Worm (Caenorhabditis elegans) whole organism, mixed stage, embryonic: ENCODE results near the gene msp-142.

Experiments used
- M03D4.4 ChIP-seq: sonication (generic microtip); optimal IDR thresholded peaks from 2 replicates; lab custom pipeline; 2017; ENCODE audit warnings: mild to moderate bottlenecking, missing genetic modification characterization, missing compliant biosample characterization
- bed-3 ChIP-seq: fragments of 200-800 bp; sonication (Bioruptor generic); optimal IDR thresholded peaks from 3 replicates; lab custom pipeline; 2018; ENCODE audit warnings: mild to moderate bottlenecking, missing genetic modification characterization, moderate library complexity, missing compliant biosample characterization
- blmp-1 ChIP-seq: fragments of 150-350 bp; optimal IDR thresholded peaks from 2 replicates; lab custom pipeline; 2014; ENCODE audit warnings: missing biosample characterization, missing genetic modification characterization
- ceh-39 ChIP-seq: fragments of 150-350 bp; optimal IDR thresholded peaks from 2 replicates; lab custom pipeline; 2014; ENCODE audit warnings: missing biosample characterization, missing genetic modification characterization
- ceh-43 ChIP-seq: fragments of 200-800 bp; sonication (Bioruptor generic); optimal IDR thresholded peaks from 2 replicates; lab custom pipeline; 2018; ENCODE audit warnings: mild to moderate bottlenecking, missing genetic modification characterization, moderate library complexity, missing compliant biosample characterization
- ceh-83 ChIP-seq: fragments of 200-800 bp; sonication (Bioruptor generic); optimal IDR thresholded peaks from 2 replicates; lab custom pipeline; 2018; ENCODE audit warnings: mild to moderate bottlenecking, missing genetic modification characterization, missing compliant biosample characterization
- ces-1 ChIP-seq: fragments of 150-350 bp; optimal IDR thresholded peaks from 2 replicates; lab custom pipeline; 2014; ENCODE audit warnings: missing biosample characterization, missing genetic modification reagents, missing genetic modification characterization
- cnd-1 ChIP-seq: fragments of 200-800 bp; sonication (Bioruptor generic); optimal IDR thresholded peaks from 2 replicates; lab custom pipeline; 2018; ENCODE audit warnings: mild to moderate bottlenecking, missing genetic modification characterization, missing compliant biosample characterization
- drap-1 ChIP-seq: fragments of 200-800 bp; sonication (Bioruptor generic); optimal IDR thresholded peaks from 3 replicates; lab custom pipeline; 2018; ENCODE audit warnings: mild to moderate bottlenecking, missing genetic modification characterization, missing compliant biosample characterization
- elt-1 ChIP-seq: sonication (generic microtip); optimal IDR thresholded peaks from 2 replicates; lab custom pipeline; 2017; ENCODE audit warnings: missing genetic modification characterization, mild to moderate bottlenecking, missing compliant biosample characterization, antibody characterized with exemption, moderate library complexity, borderline replicate concordance; ENCODE audit not compliant: insufficient read depth
- ham-2 ChIP-seq: fragments of 200-800 bp; sonication (Bioruptor generic); optimal IDR thresholded peaks from 2 replicates; lab custom pipeline; 2018; ENCODE audit warnings: mild to moderate bottlenecking, missing genetic modification characterization, missing compliant biosample characterization
- hlh-1 ChIP-seq: fragments of 150-350 bp; optimal IDR thresholded peaks from 2 replicates; lab custom pipeline; 2014; ENCODE audit warnings: missing biosample characterization, missing genetic modification reagents, missing genetic modification characterization
- lin-13 ChIP-seq: fragments of 150-350 bp; optimal IDR thresholded peaks from 2 replicates; lab custom pipeline; 2014; ENCODE audit warnings: missing biosample characterization, missing genetic modification characterization
- lsy-2 ChIP-seq: fragments of 150-350 bp; optimal IDR thresholded peaks from 2 replicates; lab custom pipeline; 2014; ENCODE audit warnings: missing biosample characterization, missing genetic modification characterization
- mab-5 ChIP-seq: fragments of 150-350 bp; optimal IDR thresholded peaks from 2 replicates; lab custom pipeline; 2014; ENCODE audit warnings: missing biosample characterization, missing genetic modification characterization
- mep-1 ChIP-seq: fragments of 150-350 bp; optimal IDR thresholded peaks from 2 replicates; lab custom pipeline; 2017; ENCODE audit warnings: missing biosample characterization, missing genetic modification reagents, missing genetic modification characterization, inconsistent platforms
- mls-2 ChIP-seq: sonication (generic microtip); optimal IDR thresholded peaks from 2 replicates; lab custom pipeline; 2016; ENCODE audit warnings: mild to moderate bottlenecking, missing genetic modification characterization, moderate library complexity, missing compliant biosample characterization
- nhr-12 ChIP-seq: fragments of 150-350 bp; optimal IDR thresholded peaks from 2 replicates; lab custom pipeline; 2014; ENCODE audit warnings: missing biosample characterization, missing genetic modification characterization
- nhr-2 ChIP-seq: fragments of 150-350 bp; optimal IDR thresholded peaks from 2 replicates; lab custom pipeline; 2014; ENCODE audit warnings: missing biosample characterization, missing genetic modification characterization
- nhr-237 ChIP-seq: fragments of 150-350 bp; optimal IDR thresholded peaks from 2 replicates; lab custom pipeline; 2014; ENCODE audit warnings: missing biosample characterization, missing genetic modification characterization
- nhr-28 ChIP-seq: fragments of 150-350 bp; optimal IDR thresholded peaks from 2 replicates; lab custom pipeline; 2014; ENCODE audit warnings: missing biosample characterization, missing genetic modification characterization
- nhr-76 ChIP-seq: sonication (generic microtip); optimal IDR thresholded peaks from 2 replicates; lab custom pipeline; 2017; ENCODE audit warnings: missing biosample characterization, missing genetic modification characterization
- pha-4 ChIP-seq: fragments of 150-350 bp; optimal IDR thresholded peaks from 2 replicates; lab custom pipeline; 2018; ENCODE audit warnings: missing biosample characterization, missing genetic modification reagents, missing genetic modification characterization
- sem-2 ChIP-seq: fragments of 200-800 bp; sonication (Bioruptor generic); optimal IDR thresholded peaks from 2 replicates; lab custom pipeline; 2018; ENCODE audit warnings: mild to moderate bottlenecking, missing genetic modification characterization, missing compliant biosample characterization
- snpc-4 ChIP-seq: fragments of 150-350 bp; optimal IDR thresholded peaks from 2 replicates; lab custom pipeline; 2014; ENCODE audit warnings: missing biosample characterization, missing genetic modification characterization
- sptf-1 ChIP-seq: sonication (generic microtip); optimal IDR thresholded peaks from 2 replicates; lab custom pipeline; 2017; ENCODE audit warnings: mild to moderate bottlenecking, missing genetic modification characterization, moderate library complexity, missing compliant biosample characterization
- unc-120 ChIP-seq: sonication (generic microtip); optimal IDR thresholded peaks from 2 replicates; lab custom pipeline; 2017; ENCODE audit warnings: missing genetic modification characterization, missing compliant biosample characterization; ENCODE audit not compliant: poor library complexity, severe bottlenecking
- unc-39 ChIP-seq: fragments of 150-350 bp; optimal IDR thresholded peaks from 2 replicates; lab custom pipeline; 2014; ENCODE audit warnings: missing biosample characterization, missing genetic modification characterization
- unc-62 ChIP-seq: fragments of 150-350 bp; optimal IDR thresholded peaks from 2 replicates; lab custom pipeline; 2014; ENCODE audit warnings: missing biosample characterization, missing genetic modification reagents, missing genetic modification characterization
- zip-8 ChIP-seq: fragments of 150-350 bp; optimal IDR thresholded peaks from 2 replicates; lab custom pipeline; 2014; ENCODE audit warnings: missing biosample characterization, missing genetic modification characterization

Gene msp-142

ce11 chrII:5785504-5785903 is 12.2 kb upstream of the msp-142 start:
- TF ChIP-seq mep-1 (tag; lab: Kevin White, UChicago) (no peak), snpc-4 (tag; lab: Kevin White, UChicago) (no peak), nhr-237 (tag; lab: Kevin White, UChicago) (no peak), sptf-1 (tag; lab: Kevin White, UChicago) (no peak), unc-62 (GFP tag; lab: Kevin White, UChicago) (no peak), nhr-28 (tag; lab: Kevin White, UChicago) (no peak), lsy-2 (no peak), nhr-76 (tag; lab: Kevin White, UChicago) (no peak), pha-4 (no peak), drap-1 (no peak), cnd-1 (tag; lab: Kevin White, UChicago) (no peak), mls-2 (tag; lab: Kevin White, UChicago) (no peak), mab-5 (tag; lab: Kevin White, UChicago) (no peak), ceh-83 (GFP tag; lab: Kevin White, UChicago) (no peak), ceh-39 (tag; lab: Kevin White, UChicago) (no peak), hlh-1 (no peak), bed-3 (no peak), ceh-43 (no peak), nhr-12 (tag; lab: Kevin White, UChicago) (no peak), nhr-2 (tag; lab: Kevin White, UChicago) (no peak)

ce11 chrII:5788815-5789214 is 8.9 kb upstream of the msp-142 start, which contains the start of gene K05F1.13:
K05F1.13 (plus strand) TSS chrII:5789115.
- TF ChIP-seq unc-62 (GFP tag; lab: Kevin White, UChicago) = no peak
- no peak for TF ChIP-seq nhr-28 (tag; lab: Kevin White, UChicago)
- no peak for TF ChIP-seq mab-5 (tag; lab: Kevin White, UChicago)

- TF ChIP-seq sem-2 (GFP tag; lab: Kevin White, UChicago) (no peak), nhr-76 (tag; lab: Kevin White, UChicago) (no peak), nhr-2 (tag; lab: Kevin White, UChicago) (peak; percentile 35), hlh-1 (peak; percentile 94), zip-8 (tag; lab: Kevin White, UChicago) (no peak), unc-62 (GFP tag; lab: Kevin White, UChicago) (peak; percentile 28), sptf-1 (tag; lab: Kevin White, UChicago) (no peak), elt-1 (tag; lab: Kevin White, UChicago) (peak; percentile 84), unc-120 (tag; lab: Kevin White, UChicago) (peak; percentile 6)
Observed at ce11 chrII:5790313-5790773, 7.4 kb upstream of the msp-142 start, which contains the start of gene lect-2. lect-2 (plus strand) TSS chrII:5790723.

ce11 chrII:5792490-5792889 is 5.2 kb upstream of the msp-142 start, which contains the start of gene K05F1.14:
K05F1.14 (minus strand) TSS chrII:5792590.
- no peak for TF ChIP-seq M03D4.4 (tag; lab: Kevin White, UChicago)
- no peak for TF ChIP-seq elt-1 (tag; lab: Kevin White, UChicago)
- TF ChIP-seq ces-1 (GFP tag; lab: Kevin White, UChicago) = no peak
- TF ChIP-seq mep-1 (tag; lab: Kevin White, UChicago) = no peak

- TF ChIP-seq mab-5 (tag; lab: Kevin White, UChicago) (no peak), ceh-39 (tag; lab: Kevin White, UChicago) (no peak), blmp-1 (no peak)
Observed at ce11 chrII:5794195-5794594, 3.5 kb upstream of the msp-142 start, which contains the start of gene acdh-8. acdh-8 (plus strand) TSS chrII:5794495.

ce11 chrII:5799553-5799952 is 1.8 kb downstream of the msp-142 start, which contains the start of gene K05F1.8:
K05F1.8 (minus strand) TSS chrII:5799653.
- TF ChIP-seq lin-13 (tag; lab: Kevin White, UChicago) (no peak), drap-1 (no peak), ham-2 (GFP tag; lab: Kevin White, UChicago) (no peak), nhr-237 (tag; lab: Kevin White, UChicago) (no peak), cnd-1 (tag; lab: Kevin White, UChicago) (no peak), unc-39 (no peak), nhr-12 (tag; lab: Kevin White, UChicago) (no peak), M03D4.4 (tag; lab: Kevin White, UChicago) (no peak), zip-8 (tag; lab: Kevin White, UChicago) (no peak), ceh-39 (tag; lab: Kevin White, UChicago) (no peak), elt-1 (tag; lab: Kevin White, UChicago) (no peak), mep-1 (tag; lab: Kevin White, UChicago) (no peak)
